Fruit fly (Drosophila melanogaster) whole organism, prepupa: ENCODE results near the gene CG33270.

ENCODE experiments used
- Blimp-1 ChIP-seq: fragments of 200-800 bp; sonication (Bioruptor generic); optimal IDR thresholded peaks from 3 replicates; lab custom pipeline; 2017; ENCODE audit warnings: missing biosample characterization, missing genetic modification characterization, mild to moderate bottlenecking, moderate library complexity, missing genetic modification reagents
- CG10669 ChIP-seq: fragments of 200-800 bp; sonication (Bioruptor generic); optimal IDR thresholded peaks from 3 replicates; lab custom pipeline; 2018; ENCODE audit warnings: missing biosample characterization, mild to moderate bottlenecking, missing genetic modification characterization, moderate library complexity
- CG11902 ChIP-seq: fragments of 200-800 bp; sonication (Bioruptor generic); optimal IDR thresholded peaks from 3 replicates; lab custom pipeline; 2016; ENCODE audit warnings: missing biosample characterization, missing genetic modification characterization
- CG15336 ChIP-seq: fragments of 200-800 bp; sonication (Bioruptor generic); IDR thresholded peaks from 2 replicates; pipeline ENCODE4 v1.3.6; 2022; ENCODE audit warnings: missing biosample characterization, missing genetic modification characterization
- CG3032 ChIP-seq: fragments of 200-800 bp; optimal IDR thresholded peaks from 2 replicates; lab custom pipeline; 2019; ENCODE audit warnings: missing biosample characterization, mild to moderate bottlenecking, missing genetic modification characterization, moderate library complexity
- CG31627 ChIP-seq: fragments of 200-800 bp; sonication (Bioruptor generic); optimal IDR thresholded peaks from 3 replicates; lab custom pipeline; 2016; ENCODE audit warnings: missing biosample characterization, missing genetic modification characterization
- CG32006 ChIP-seq: fragments of 200-800 bp; sonication (Bioruptor generic); optimal IDR thresholded peaks from 3 replicates; lab custom pipeline; 2017; ENCODE audit warnings: missing biosample characterization, mild to moderate bottlenecking, missing genetic modification characterization
- CG3919 ChIP-seq: fragments of 200-800 bp; sonication (Bioruptor generic); optimal IDR thresholded peaks from 3 replicates; lab custom pipeline; 2016; ENCODE audit warnings: missing biosample characterization, missing genetic modification characterization
- CG4318 ChIP-seq: fragments of 200-800 bp; sonication (Bioruptor generic); optimal IDR thresholded peaks from 3 replicates; lab custom pipeline; 2017; ENCODE audit warnings: missing biosample characterization, mild to moderate bottlenecking, missing genetic modification characterization
- CG6163 ChIP-seq: fragments of 200-800 bp; sonication (Bioruptor generic); IDR thresholded peaks from 3 replicates; pipeline ENCODE4 v1.3.6; 2022; ENCODE audit warnings: missing biosample characterization, missing genetic modification characterization
- CG6276 ChIP-seq: fragments of 200-800 bp; sonication (Bioruptor generic); optimal IDR thresholded peaks from 2 replicates; lab custom pipeline; 2017; ENCODE audit warnings: missing biosample characterization, mild to moderate bottlenecking, missing genetic modification characterization
- CG6792 ChIP-seq: fragments of 200-800 bp; sonication (Bioruptor generic); optimal IDR thresholded peaks from 3 replicates; lab custom pipeline; 2016; ENCODE audit warnings: missing biosample characterization, missing genetic modification characterization
- CG6808 ChIP-seq: fragments of 200-800 bp; sonication (Bioruptor generic); optimal IDR thresholded peaks from 3 replicates; lab custom pipeline; 2017; ENCODE audit warnings: missing biosample characterization, missing genetic modification characterization, mild to moderate bottlenecking, moderate library complexity, missing genetic modification reagents
- CG6854 ChIP-seq: fragments of 200-800 bp; sonication (Bioruptor generic); optimal IDR thresholded peaks from 2 replicates; lab custom pipeline; 2017; ENCODE audit warnings: missing biosample characterization, mild to moderate bottlenecking, missing genetic modification characterization
- CG7368 ChIP-seq: fragments of 200-800 bp; sonication (Bioruptor generic); optimal IDR thresholded peaks from 3 replicates; lab custom pipeline; 2016; ENCODE audit warnings: missing biosample characterization, missing genetic modification characterization
- CG8119 ChIP-seq: fragments of 200-800 bp; sonication (Bioruptor generic); IDR thresholded peaks from 3 replicates; pipeline ENCODE4 v1.3.6; 2022; ENCODE audit warnings: missing biosample characterization, missing genetic modification characterization
- CG8632 ChIP-seq: fragments of 200-800 bp; sonication (Bioruptor generic); optimal IDR thresholded peaks from 3 replicates; lab custom pipeline; 2016; ENCODE audit warnings: missing biosample characterization, missing genetic modification characterization
- Eip78C ChIP-seq: fragments of 200-800 bp; sonication (Bioruptor generic); peaks from one replicate; lab custom pipeline; 2016; ENCODE audit warnings: missing biosample characterization, missing genetic modification characterization
- Eip93F ChIP-seq: fragments of 200-800 bp; sonication (Bioruptor generic); optimal IDR thresholded peaks from 2 replicates; lab custom pipeline; 2016; ENCODE audit warnings: missing biosample characterization, mild to moderate bottlenecking, missing genetic modification characterization
- Ets21C ChIP-seq: fragments of 200-800 bp; sonication (Bioruptor generic); optimal IDR thresholded peaks from 3 replicates; lab custom pipeline; 2016; ENCODE audit warnings: missing biosample characterization, missing genetic modification characterization
- Ets96B ChIP-seq: fragments of 200-800 bp; optimal IDR thresholded peaks from 2 replicates; lab custom pipeline; 2019; ENCODE audit warnings: missing biosample characterization, mild to moderate bottlenecking, missing genetic modification characterization, moderate library complexity
- Gug ChIP-seq: fragments of 200-800 bp; sonication (Bioruptor generic); IDR thresholded peaks from 2 replicates; pipeline ENCODE4 v1.3.6; 2022; ENCODE audit warnings: missing biosample characterization, missing genetic modification characterization
- Hr38 ChIP-seq: sonication (Bioruptor generic); optimal IDR thresholded peaks from 2 replicates; lab custom pipeline; 2016; ENCODE audit warnings: missing biosample characterization, missing genetic modification characterization
- Hr4 ChIP-seq: fragments of 200-800 bp; sonication (Bioruptor generic); optimal IDR thresholded peaks from 3 replicates; lab custom pipeline; 2016; ENCODE audit warnings: missing biosample characterization, missing genetic modification characterization
- Met ChIP-seq: fragments of 200-800 bp; sonication (Bioruptor generic); optimal IDR thresholded peaks from 3 replicates; lab custom pipeline; 2016; ENCODE audit warnings: missing biosample characterization, missing genetic modification characterization
- OdsH ChIP-seq: fragments of 200-800 bp; sonication (Bioruptor generic); optimal IDR thresholded peaks from 3 replicates; lab custom pipeline; 2016; ENCODE audit warnings: missing biosample characterization, missing genetic modification characterization
- Sox102F ChIP-seq: fragments of 200-800 bp; sonication (Bioruptor generic); optimal IDR thresholded peaks from 2 replicates; lab custom pipeline; 2016; ENCODE audit warnings: missing biosample characterization, mild to moderate bottlenecking, missing genetic modification characterization
- Sox14 ChIP-seq: fragments of 200-800 bp; sonication (Bioruptor generic); optimal IDR thresholded peaks from 3 replicates; lab custom pipeline; 2016; ENCODE audit warnings: missing biosample characterization, missing genetic modification characterization
- Sox15 ChIP-seq: fragments of 200-800 bp; sonication (Bioruptor generic); optimal IDR thresholded peaks from 3 replicates; lab custom pipeline; 2016; ENCODE audit warnings: missing biosample characterization, missing genetic modification characterization
- achi ChIP-seq: fragments of 200-800 bp; sonication (Bioruptor generic); optimal IDR thresholded peaks from 3 replicates; lab custom pipeline; 2016; ENCODE audit warnings: missing biosample characterization, missing genetic modification characterization
- acj6 ChIP-seq: fragments of 200-800 bp; sonication (Bioruptor generic); optimal IDR thresholded peaks from 3 replicates; lab custom pipeline; 2016; ENCODE audit warnings: missing biosample characterization, missing genetic modification characterization
- dac ChIP-seq: fragments of 200-800 bp; sonication (Bioruptor generic); optimal IDR thresholded peaks from 2 replicates; lab custom pipeline; 2017; ENCODE audit warnings: missing biosample characterization, mild to moderate bottlenecking, missing genetic modification characterization
- eg ChIP-seq: fragments of 200-800 bp; sonication (Bioruptor generic); IDR thresholded peaks from 3 replicates; pipeline ENCODE4 v1.3.6; 2022; ENCODE audit warnings: missing biosample characterization, missing genetic modification characterization
- fkh ChIP-seq: fragments of 200-800 bp; sonication (Bioruptor generic); optimal IDR thresholded peaks from 3 replicates; lab custom pipeline; 2017; ENCODE audit warnings: missing biosample characterization, mild to moderate bottlenecking, missing genetic modification characterization, moderate library complexity
- lz ChIP-seq: fragments of 200-800 bp; sonication (Bioruptor generic); optimal IDR thresholded peaks from 3 replicates; lab custom pipeline; 2016; ENCODE audit warnings: missing biosample characterization, missing genetic modification characterization
- pdm3 ChIP-seq: fragments of 200-800 bp; sonication (Bioruptor generic); optimal IDR thresholded peaks from 3 replicates; lab custom pipeline; 2016; ENCODE audit warnings: missing biosample characterization, missing genetic modification characterization
- salr ChIP-seq, 2 experiments: fragments of 200-800 bp; sonication (Bioruptor generic); optimal IDR thresholded peaks; 3 replicates each; lab custom pipeline; 2016 to 2018; ENCODE audit warnings: missing biosample characterization in 2 of 2, missing genetic modification characterization in 2 of 2, mild to moderate bottlenecking in 1 of 2
- svp ChIP-seq: fragments of 200-800 bp; sonication (Bioruptor generic); peaks from one replicate; lab custom pipeline; 2016; ENCODE audit warnings: missing biosample characterization, missing genetic modification characterization
- vri ChIP-seq: fragments of 200-800 bp; sonication (Bioruptor generic); optimal IDR thresholded peaks from 3 replicates; lab custom pipeline; 2016; ENCODE audit warnings: missing biosample characterization, mild to moderate bottlenecking, missing genetic modification characterization

The CG33270 gene

dm6 chr3L:11557209-11557608 is 21.2 kb downstream of the CG33270 start (continued):
- TF ChIP-seq acj6 (no peak), CG6792 (no peak), eg (GFP tag; lab: Robert Waterston, UW) (peak; percentile 74; the same call in 2 of the 3 replicates), svp (GFP tag; lab: Kevin White, UChicago) (peak; percentile 74), Sox14 (GFP tag; lab: Kevin White, UChicago) (no peak), CG3032 (tag; lab: Kevin White, UChicago) (no peak), salr (GFP tag; optimal IDR thresholded peaks at IDR 0.05; lab: Kevin White, UChicago) (peak in 1 of 2 experiments; percentile 11), CG8119 (GFP tag; lab: Robert Waterston, UW) (peak; percentile 72), Sox15 (no peak), Gug (GFP tag; lab: Robert Waterston, UW) (0 out of 2 replicates have a peak, but pooled peaks have one; percentile 16), CG32006 (GFP tag; lab: Kevin White, UChicago) (peak; percentile 0), dac (GFP tag; lab: Kevin White, UChicago) (no peak), CG7368 (GFP tag; lab: Kevin White, UChicago) (no peak), Ets21C (GFP tag; lab: Kevin White, UChicago) (no peak), Sox102F (GFP tag; lab: Kevin White, UChicago) (no peak), achi (GFP tag; lab: Kevin White, UChicago) (no peak), Met (no peak), CG6808 (peak; percentile 70), CG6276 (peak; percentile 91), Blimp-1 (GFP tag; lab: Kevin White, UChicago) (no peak), CG6854 (GFP tag; lab: Kevin White, UChicago) (no peak), CG3919 (GFP tag; lab: Kevin White, UChicago) (peak; percentile 46), Hr38 (GFP tag; lab: Kevin White, UChicago) (no peak), CG31627 (GFP tag; lab: Kevin White, UChicago) (no peak), Eip93F (GFP tag; lab: Kevin White, UChicago) (no peak), CG15336 (GFP tag; lab: Robert Waterston, UW) (peak; percentile 58; the same call in 1 of the 2 replicates), fkh (no peak), CG6163 (GFP tag; lab: Robert Waterston, UW) (peak; percentile 69), vri (no peak)

dm6 chr3L:11556637-11557036 is 21.8 kb downstream of the CG33270 start:
- TF ChIP-seq Eip78C (GFP tag; lab: Kevin White, UChicago) (peak; percentile 60), CG15336 (GFP tag; lab: Robert Waterston, UW) (peak; percentile 55), CG8632 (GFP tag; lab: Kevin White, UChicago) (no peak), acj6 (peak; percentile 32), CG32006 (GFP tag; lab: Kevin White, UChicago) (peak; percentile 62), CG11902 (GFP tag; lab: Kevin White, UChicago) (no peak), CG6276 (no peak), vri (no peak), lz (GFP tag; lab: Kevin White, UChicago) (no peak), Gug (GFP tag; lab: Robert Waterston, UW) (no peak), Ets96B (no peak), pdm3 (GFP tag; lab: Kevin White, UChicago) (peak; percentile 29), CG10669 (GFP tag; lab: Kevin White, UChicago) (no peak), eg (GFP tag; lab: Robert Waterston, UW) (no peak), Hr4 (GFP tag; lab: Kevin White, UChicago) (peak; percentile 31), CG8119 (GFP tag; lab: Robert Waterston, UW) (peak; percentile 32; the same call in 2 of the 3 replicates), OdsH (GFP tag; lab: Kevin White, UChicago) (peak; percentile 24), CG4318 (GFP tag; lab: Kevin White, UChicago) (peak; percentile 47)
- TF ChIP-seq, all 60 proteins: peak for 9
